Worm (Caenorhabditis elegans): ENCODE results near the gene srh-215.
A peak's percentile ranks its signal among the peaks of the same experiment; 100 is the strongest.

srh-215 gene

ce11 chrV:16840283-16840682 lies 8.5 kb upstream of the srh-215 start:
- TF ChIP-seq pqm-1 (tag; optimal IDR thresholded peaks at IDR 0.05) (peak; percentile 64), elt-2 (tag; optimal IDR thresholded peaks at IDR 0.05) (peak; percentile 90), jun-1 (tag; optimal IDR thresholded peaks at IDR 0.05) (peak; percentile 66), ceh-9 (tag; optimal IDR thresholded peaks at IDR 0.05) (no peak)

- TF ChIP-seq pha-4 (tag; optimal IDR thresholded peaks at IDR 0.05): no peak
- TF ChIP-seq nhr-237 (tag; optimal IDR thresholded peaks at IDR 0.05): no peak
- no peak for TF ChIP-seq nhr-43 (tag; optimal IDR thresholded peaks at IDR 0.05; ENCODE audit: poor library complexity, severe bottlenecking)
These were observed 6.6 kb upstream of the srh-215 start for ce11 chrV:16838435-16838834.

ce11 chrV:16836100-16836499 lies 4.3 kb upstream of the srh-215 start:
- TF ChIP-seq nhr-12 (tag; optimal IDR thresholded peaks at IDR 0.05) (no peak), mdl-1 (tag; optimal IDR thresholded peaks at IDR 0.05) (no peak), nhr-28 (tag; optimal IDR thresholded peaks at IDR 0.05) (no peak), fkh-10 (GFP tag; optimal IDR thresholded peaks at IDR 0.05) (no peak), nhr-77 (tag; optimal IDR thresholded peaks at IDR 0.05) (no peak), hmg-11 (tag; optimal IDR thresholded peaks at IDR 0.05) (no peak), lsy-12 (tag; optimal IDR thresholded peaks at IDR 0.05) (no peak)

ce11 chrV:16834989-16835388 lies 3.2 kb upstream of the srh-215 start, which contains the start of gene tni-3:
TSS of gene tni-3 (minus strand) at chrV:16835128.
- no peak for TF ChIP-seq elt-1 (tag; optimal IDR thresholded peaks at IDR 0.05)
- no peak for TF ChIP-seq ztf-11 (tag; optimal IDR thresholded peaks at IDR 0.05)
- TF ChIP-seq fos-1 (tag; optimal IDR thresholded peaks at IDR 0.05): no peak
- no peak for TF ChIP-seq pqm-1 (tag; optimal IDR thresholded peaks at IDR 0.05)
- no peak for TF ChIP-seq eor-1 (tag; optimal IDR thresholded peaks at IDR 0.05)
- no peak for TF ChIP-seq lsy-12 (tag; optimal IDR thresholded peaks at IDR 0.05)
- no peak for TF ChIP-seq ama-1 (optimal IDR thresholded peaks at IDR 0.05)
- TF ChIP-seq hmg-11 (tag; optimal IDR thresholded peaks at IDR 0.05): no peak
- no peak for TF ChIP-seq egl-27 (tag; optimal IDR thresholded peaks at IDR 0.05)
- TF ChIP-seq nhr-76 (tag; optimal IDR thresholded peaks at IDR 0.05): no peak
- TF ChIP-seq mml-1 (tag; optimal IDR thresholded peaks at IDR 0.05): no peak
- TF ChIP-seq nhr-28 (tag; optimal IDR thresholded peaks at IDR 0.05): no peak
- no peak for TF ChIP-seq nhr-25 (tag; optimal IDR thresholded peaks at IDR 0.05)
- TF ChIP-seq ZK546.5 (tag; optimal IDR thresholded peaks at IDR 0.05): no peak

ce11 chrV:16833672-16834071 lies 1.9 kb upstream of the srh-215 start:
- TF ChIP-seq mdl-1 (tag; optimal IDR thresholded peaks at IDR 0.05) (no peak), fkh-10 (GFP tag; optimal IDR thresholded peaks at IDR 0.05) (no peak), nhr-77 (tag; optimal IDR thresholded peaks at IDR 0.05) (no peak), lin-15B (tag; optimal IDR thresholded peaks at IDR 0.05) (no peak), sea-2 (GFP tag; optimal IDR thresholded peaks at IDR 0.05) (no peak), nhr-11 (tag; optimal IDR thresholded peaks at IDR 0.05) (no peak), nhr-76 (tag; optimal IDR thresholded peaks at IDR 0.05) (no peak)

ce11 chrV:16832865-16833264 lies 1.0 kb upstream of the srh-215 start, which contains the start of gene phy-3:
TSS of gene phy-3 (plus strand) at chrV:16833165.
- TF ChIP-seq nhr-76 (tag; optimal IDR thresholded peaks at IDR 0.05): no peak
- TF ChIP-seq fkh-10 (GFP tag; optimal IDR thresholded peaks at IDR 0.05): no peak
- TF ChIP-seq mdl-1 (tag; optimal IDR thresholded peaks at IDR 0.05): no peak
- no peak for TF ChIP-seq unc-62 (GFP tag; optimal IDR thresholded peaks at IDR 0.05)

ce11 chrV:16831310-16831709 lies 511 bp downstream of the srh-215 start:
- TF ChIP-seq lsy-12 (tag; optimal IDR thresholded peaks at IDR 0.05) (no peak), elt-3 (tag; optimal IDR thresholded peaks at IDR 0.05) (no peak), unc-39 (tag; optimal IDR thresholded peaks at IDR 0.05) (no peak), elt-1 (tag; optimal IDR thresholded peaks at IDR 0.05) (no peak), nhr-43 (tag; optimal IDR thresholded peaks at IDR 0.05; ENCODE audit: poor library complexity, severe bottlenecking) (no peak), nhr-11 (tag; optimal IDR thresholded peaks at IDR 0.05) (no peak), ZK546.5 (tag; optimal IDR thresholded peaks at IDR 0.05) (no peak), ama-1 (optimal IDR thresholded peaks at IDR 0.05) (no peak), ceh-9 (tag; optimal IDR thresholded peaks at IDR 0.05) (no peak), unc-62 (GFP tag; optimal IDR thresholded peaks at IDR 0.05) (no peak)

Measured in whole organism, L3 larva.